Worm (Caenorhabditis elegans) whole organism, early embryonic: Measurements from ENCODE around the gene C52G5.2.

ENCODE experiments used
- B0310.2 ChIP-seq: sonication (generic microtip); optimal IDR thresholded peaks from 2 replicates; lab custom pipeline; 2016; ENCODE audit warnings: mild to moderate bottlenecking, missing genetic modification characterization, missing compliant biosample characterization
- F13C5.2 ChIP-seq: sonication (generic microtip); optimal IDR thresholded peaks from 2 replicates; lab custom pipeline; 2017; ENCODE audit warnings: mild to moderate bottlenecking, missing genetic modification characterization, inconsistent platforms, missing compliant biosample characterization
- aly-1 ChIP-seq: sonication (generic microtip); optimal IDR thresholded peaks from 2 replicates; lab custom pipeline; 2016; ENCODE audit warnings: missing genetic modification characterization, missing compliant biosample characterization
- ama-1 ChIP-seq: fragments of 150-350 bp; optimal IDR thresholded peaks from 2 replicates; lab custom pipeline; 2014
- ceh-13 ChIP-seq: fragments of 200-800 bp; sonication (Bioruptor generic); optimal IDR thresholded peaks from 2 replicates; lab custom pipeline; 2018; ENCODE audit warnings: mild to moderate bottlenecking, missing genetic modification characterization, missing compliant biosample characterization
- ceh-36 ChIP-seq: sonication (generic microtip); optimal IDR thresholded peaks from 2 replicates; lab custom pipeline; 2016; ENCODE audit warnings: missing genetic modification characterization, inconsistent platforms, missing compliant biosample characterization
- ets-7 ChIP-seq: sonication (generic microtip); optimal IDR thresholded peaks from 2 replicates; lab custom pipeline; 2016; ENCODE audit warnings: missing genotype, missing genetic modification characterization, missing compliant biosample characterization
- flt-1 ChIP-seq: fragments of 200-800 bp; sonication (Bioruptor generic); IDR thresholded peaks from 2 replicates; pipeline ENCODE4 v1.3.6; 2022; ENCODE audit warnings: missing genetic modification characterization, missing compliant biosample characterization
- hmbx-1 ChIP-seq: sonication (generic microtip); optimal IDR thresholded peaks from 2 replicates; lab custom pipeline; 2016; ENCODE audit warnings: mild to moderate bottlenecking, missing genetic modification characterization, missing compliant biosample characterization
- hmg-4 ChIP-seq: fragments of 200-800 bp; sonication (Bioruptor generic); optimal IDR thresholded peaks from 2 replicates; lab custom pipeline; 2018; ENCODE audit warnings: mild to moderate bottlenecking, missing genetic modification characterization, missing compliant biosample characterization
- hnd-1 ChIP-seq: sonication (generic microtip); optimal IDR thresholded peaks from 2 replicates; lab custom pipeline; 2016; ENCODE audit warnings: missing genetic modification characterization, missing compliant biosample characterization
- pes-1 ChIP-seq: fragments of 200-800 bp; sonication (Bioruptor generic); IDR thresholded peaks from 2 replicates; pipeline ENCODE4 v1.3.6; 2022; ENCODE audit warnings: missing genetic modification reagents, missing genetic modification characterization, missing compliant biosample characterization
- scrt-1 ChIP-seq: fragments of 200-800 bp; sonication (Bioruptor generic); IDR thresholded peaks from 2 replicates; pipeline ENCODE4 v1.3.6; 2022; ENCODE audit warnings: missing genetic modification characterization, missing compliant biosample characterization
- sea-1 ChIP-seq: fragments of 200-800 bp; sonication (Bioruptor generic); conservative IDR thresholded peaks from 2 replicates; pipeline ENCODE4 v1.3.6; 2022; ENCODE audit warnings: missing genetic modification characterization, missing compliant biosample characterization
- tbx-11 ChIP-seq: fragments of 200-800 bp; sonication (Bioruptor generic); IDR thresholded peaks from 2 replicates; pipeline ENCODE4 v1.3.6; 2022; ENCODE audit warnings: missing genetic modification characterization, missing compliant biosample characterization
- tbx-37 ChIP-seq: fragments of 200-800 bp; sonication (Bioruptor generic); conservative IDR thresholded peaks from 2 replicates; pipeline ENCODE4 v1.3.6; 2022; ENCODE audit warnings: missing genetic modification reagents, missing genetic modification characterization, missing compliant biosample characterization
- tra-4 ChIP-seq: sonication (generic microtip); optimal IDR thresholded peaks from 2 replicates; lab custom pipeline; 2017; ENCODE audit warnings: missing genetic modification characterization, missing compliant biosample characterization

The C52G5.2 gene

ce11 chrX:12869827-12870394 is 26.8 kb downstream of the C52G5.2 start:
- TF ChIP-seq B0310.2 (tag; lab: Kevin White, UChicago) (no peak), hmg-4 (GFP tag; lab: Kevin White, UChicago) (no peak), scrt-1 (GFP tag; lab: Robert Waterston, UW) (no peak), F13C5.2 (no peak), tra-4 (tag; lab: Kevin White, UChicago) (no peak), sea-1 (GFP tag; lab: Robert Waterston, UW) (no peak), tbx-37 (no peak), tbx-11 (GFP tag; lab: Robert Waterston, UW) (no peak), ets-7 (tag; lab: Kevin White, UChicago) (no peak), ceh-13 (GFP tag; lab: Kevin White, UChicago) (no peak), hnd-1 (tag; lab: Kevin White, UChicago) (no peak), aly-1 (tag; lab: Kevin White, UChicago) (no peak), flt-1 (GFP tag; lab: Robert Waterston, UW) (no peak), ama-1 (lab: Kevin White, UChicago) (no peak)

- TF ChIP-seq B0310.2 (tag; lab: Kevin White, UChicago) (no peak), tra-4 (tag; lab: Kevin White, UChicago) (no peak), tbx-11 (GFP tag; lab: Robert Waterston, UW) (0 out of 2 replicates have a peak, but pooled peaks have one; percentile 36), hmg-4 (GFP tag; lab: Kevin White, UChicago) (no peak), tbx-37 (no peak), ceh-36 (tag; lab: Kevin White, UChicago) (no peak), pes-1 (no peak), sea-1 (GFP tag; lab: Robert Waterston, UW) (no peak)
Measured at ce11 chrX:12872022-12872888, 29.1 kb downstream of the C52G5.2 start.

ce11 chrX:12873688-12874364 is 30.7 kb downstream of the C52G5.2 start:
- no peak for TF ChIP-seq B0310.2 (tag; lab: Kevin White, UChicago)
- TF ChIP-seq scrt-1 (GFP tag; lab: Robert Waterston, UW): no peak
- no peak for TF ChIP-seq hnd-1 (tag; lab: Kevin White, UChicago)
- TF ChIP-seq tbx-37: no peak
- no peak for TF ChIP-seq ceh-13 (GFP tag; lab: Kevin White, UChicago)
- TF ChIP-seq ama-1 (lab: Kevin White, UChicago): no peak
- no peak for TF ChIP-seq F13C5.2
- no peak for TF ChIP-seq flt-1 (GFP tag; lab: Robert Waterston, UW)
- TF ChIP-seq tbx-11 (GFP tag; lab: Robert Waterston, UW): no peak
- no peak for TF ChIP-seq tra-4 (tag; lab: Kevin White, UChicago)
- TF ChIP-seq pes-1: no peak
- TF ChIP-seq aly-1 (tag; lab: Kevin White, UChicago): no peak
- TF ChIP-seq ceh-36 (tag; lab: Kevin White, UChicago): no peak
- TF ChIP-seq sea-1 (GFP tag; lab: Robert Waterston, UW): no peak
- no peak for TF ChIP-seq hmbx-1 (tag; lab: Kevin White, UChicago)
- TF ChIP-seq ets-7 (tag; lab: Kevin White, UChicago): no peak
- TF ChIP-seq hmg-4 (GFP tag; lab: Kevin White, UChicago): no peak

ce11 chrX:12874798-12875342 is 31.8 kb downstream of the C52G5.2 start:
- TF ChIP-seq aly-1 (tag; lab: Kevin White, UChicago): no peak
- TF ChIP-seq hmbx-1 (tag; lab: Kevin White, UChicago): no peak
- TF ChIP-seq flt-1 (GFP tag; lab: Robert Waterston, UW): no peak
- TF ChIP-seq ama-1 (lab: Kevin White, UChicago): no peak
- no peak for TF ChIP-seq scrt-1 (GFP tag; lab: Robert Waterston, UW)
- no peak for TF ChIP-seq tra-4 (tag; lab: Kevin White, UChicago)
- TF ChIP-seq ceh-36 (tag; lab: Kevin White, UChicago): no peak
- TF ChIP-seq B0310.2 (tag; lab: Kevin White, UChicago): no peak
- no peak for TF ChIP-seq tbx-11 (GFP tag; lab: Robert Waterston, UW)
- no peak for TF ChIP-seq hmg-4 (GFP tag; lab: Kevin White, UChicago)
- no peak for TF ChIP-seq tbx-37
- TF ChIP-seq hnd-1 (tag; lab: Kevin White, UChicago): no peak
- no peak for TF ChIP-seq ceh-13 (GFP tag; lab: Kevin White, UChicago)
- TF ChIP-seq ets-7 (tag; lab: Kevin White, UChicago): no peak
- no peak for TF ChIP-seq pes-1
- TF ChIP-seq sea-1 (GFP tag; lab: Robert Waterston, UW): no peak
- TF ChIP-seq F13C5.2: no peak

- TF ChIP-seq tra-4 (tag; lab: Kevin White, UChicago): no peak
- no peak for TF ChIP-seq tbx-37
- TF ChIP-seq hnd-1 (tag; lab: Kevin White, UChicago): no peak
- no peak for TF ChIP-seq ceh-13 (GFP tag; lab: Kevin White, UChicago)
- no peak for TF ChIP-seq tbx-11 (GFP tag; lab: Robert Waterston, UW)
- no peak for TF ChIP-seq hmg-4 (GFP tag; lab: Kevin White, UChicago)
- TF ChIP-seq ets-7 (tag; lab: Kevin White, UChicago): no peak
- TF ChIP-seq scrt-1 (GFP tag; lab: Robert Waterston, UW): no peak
- no peak for TF ChIP-seq aly-1 (tag; lab: Kevin White, UChicago)
- no peak for TF ChIP-seq ceh-36 (tag; lab: Kevin White, UChicago)
- no peak for TF ChIP-seq ama-1 (lab: Kevin White, UChicago)
- no peak for TF ChIP-seq flt-1 (GFP tag; lab: Robert Waterston, UW)
- no peak for TF ChIP-seq B0310.2 (tag; lab: Kevin White, UChicago)
- no peak for TF ChIP-seq pes-1
- no peak for TF ChIP-seq hmbx-1 (tag; lab: Kevin White, UChicago)
- no peak for TF ChIP-seq F13C5.2
Measured at ce11 chrX:12875649-12876048, 32.5 kb downstream of the C52G5.2 start.
